Worm (Caenorhabditis elegans) whole organism, L3 larva: ENCODE data around the gene cnd-1.

Source experiments
- ZK546.5 ChIP-seq: sonication (generic microtip); optimal IDR thresholded peaks from 2 replicates; lab custom pipeline; 2017; ENCODE audit warnings: missing biosample characterization, missing genetic modification characterization
- ama-1 ChIP-seq: fragments of 150-350 bp; optimal IDR thresholded peaks from 2 replicates; lab custom pipeline; 2018
- ceh-28 ChIP-seq: fragments of 150-350 bp; optimal IDR thresholded peaks from 2 replicates; lab custom pipeline; 2014; ENCODE audit warnings: missing biosample characterization, missing genetic modification reagents, missing genetic modification characterization
- ceh-9 ChIP-seq: sonication (generic microtip); optimal IDR thresholded peaks from 2 replicates; lab custom pipeline; 2018; ENCODE audit warnings: missing biosample characterization, missing genetic modification characterization
- elt-1 ChIP-seq: fragments of 150-350 bp; optimal IDR thresholded peaks from 2 replicates; lab custom pipeline; 2014; ENCODE audit warnings: missing biosample characterization, missing genetic modification characterization
- lin-15B ChIP-seq: fragments of 150-350 bp; optimal IDR thresholded peaks from 2 replicates; lab custom pipeline; 2014; ENCODE audit warnings: missing biosample characterization, missing genetic modification characterization
- nhr-12 ChIP-seq: fragments of 150-350 bp; optimal IDR thresholded peaks from 2 replicates; lab custom pipeline; 2014; ENCODE audit warnings: missing biosample characterization, missing genetic modification characterization
- nhr-23 ChIP-seq: fragments of 150-350 bp; optimal IDR thresholded peaks from 2 replicates; lab custom pipeline; 2014; ENCODE audit warnings: missing biosample characterization, missing genetic modification reagents, missing genetic modification characterization
- unc-39 ChIP-seq: sonication (generic microtip); optimal IDR thresholded peaks from 4 replicates; lab custom pipeline; 2017; ENCODE audit warnings: missing biosample characterization, missing genetic modification characterization
- unc-62 ChIP-seq: fragments of 150-350 bp; sonication (generic microtip); optimal IDR thresholded peaks from 4 replicates; lab custom pipeline; 2014; ENCODE audit warnings: missing biosample characterization, missing genetic modification reagents, missing genetic modification characterization
- zag-1 ChIP-seq: fragments of 150-350 bp; optimal IDR thresholded peaks from 2 replicates; lab custom pipeline; 2014; ENCODE audit warnings: missing biosample characterization, missing genetic modification characterization

- no peak for TF ChIP-seq unc-39 (tag; lab: Kevin White, UChicago)
- TF ChIP-seq unc-62 (GFP tag; lab: Kevin White, UChicago): no peak
- TF ChIP-seq ama-1 (lab: Kevin White, UChicago): no peak
- TF ChIP-seq nhr-12 (tag; lab: Kevin White, UChicago): no peak
- TF ChIP-seq zag-1 (tag; lab: Kevin White, UChicago): no peak
- TF ChIP-seq ceh-28 (tag; lab: Kevin White, UChicago): no peak
- no peak for TF ChIP-seq ceh-9 (tag; lab: Kevin White, UChicago)
- no peak for TF ChIP-seq lin-15B (tag; lab: Kevin White, UChicago)
- TF ChIP-seq ZK546.5 (tag; lab: Kevin White, UChicago): no peak
- no peak for TF ChIP-seq elt-1 (tag; lab: Kevin White, UChicago)
- TF ChIP-seq nhr-23 (tag; lab: Kevin White, UChicago): no peak
Measured at ce11 chrIII:5228839-5229238, 15.6 kb downstream of the cnd-1 start.
